Fruit fly (Drosophila melanogaster) whole organism, adult: ENCODE results near the gene CG7916.

ENCODE experiments used
- CG12768 ChIP-seq: fragments of 200-800 bp; sonication (Bioruptor generic); optimal IDR thresholded peaks from 2 replicates; lab custom pipeline; 2017; ENCODE audit warnings: missing biosample characterization, missing genetic modification characterization, mild to moderate bottlenecking, moderate library complexity, missing genetic modification reagents
- CG14711 ChIP-seq: fragments of 200-800 bp; sonication (Bioruptor generic); optimal IDR thresholded peaks from 2 replicates; lab custom pipeline; 2018; ENCODE audit warnings: missing biosample characterization, mild to moderate bottlenecking, missing genetic modification characterization, moderate library complexity
- CG1620 ChIP-seq: fragments of 200-800 bp; sonication (Bioruptor generic); optimal IDR thresholded peaks from 2 replicates; lab custom pipeline; 2016; ENCODE audit warnings: missing biosample characterization, missing genetic modification characterization
- CG7045 ChIP-seq: fragments of 200-800 bp; sonication (Bioruptor generic); optimal IDR thresholded peaks from 2 replicates; lab custom pipeline; 2017; ENCODE audit warnings: missing biosample characterization, mild to moderate bottlenecking, missing genetic modification characterization
- CG7101 ChIP-seq: fragments of 200-800 bp; sonication (Bioruptor generic); optimal IDR thresholded peaks from 2 replicates; lab custom pipeline; 2018; ENCODE audit warnings: missing biosample characterization, mild to moderate bottlenecking, missing genetic modification characterization, moderate library complexity
- Clk ChIP-seq: fragments of 200-800 bp; sonication (Bioruptor generic); optimal IDR thresholded peaks from 2 replicates; lab custom pipeline; 2017; ENCODE audit warnings: missing biosample characterization, missing genetic modification characterization
- Mnt ChIP-seq: fragments of 200-800 bp; sonication (Bioruptor generic); optimal IDR thresholded peaks from 2 replicates; lab custom pipeline; 2016; ENCODE audit warnings: missing biosample characterization, mild to moderate bottlenecking, missing genetic modification characterization
- bab1 ChIP-seq: fragments of 200-800 bp; sonication (Bioruptor generic); optimal IDR thresholded peaks from 3 replicates; lab custom pipeline; 2019; ENCODE audit warnings: missing biosample characterization, mild to moderate bottlenecking, missing genetic modification characterization, moderate library complexity
- cic ChIP-seq: fragments of 200-800 bp; sonication (Bioruptor generic); optimal IDR thresholded peaks from 2 replicates; lab custom pipeline; 2017; ENCODE audit warnings: missing biosample characterization, mild to moderate bottlenecking, missing genetic modification characterization, moderate library complexity
- cnc ChIP-seq, 2 experiments: fragments of >200 bp; optimal IDR thresholded peaks; 2 replicates each; lab custom pipeline; 2017
- kay ChIP-seq: fragments of 200-800 bp; sonication (Bioruptor generic); peaks from one replicate; lab custom pipeline; 2016; ENCODE audit warnings: missing biosample characterization, missing genetic modification characterization, borderline replicate concordance
- ovo ChIP-seq: fragments of 200-800 bp; sonication (Bioruptor generic); optimal IDR thresholded peaks from 2 replicates; lab custom pipeline; 2016; ENCODE audit warnings: missing biosample characterization, missing genetic modification characterization
- pad ChIP-seq: fragments of 200-800 bp; sonication (Bioruptor generic); optimal IDR thresholded peaks from 3 replicates; lab custom pipeline; 2017; ENCODE audit warnings: missing biosample characterization, missing genetic modification characterization, mild to moderate bottlenecking, moderate library complexity, missing genetic modification reagents

- peak; percentile 31 for TF ChIP-seq CG7101 (tag; lab: Kevin White, UChicago)
- TF ChIP-seq Mnt (GFP tag; lab: Kevin White, UChicago), result no peak
- TF ChIP-seq CG14711 (tag; lab: Kevin White, UChicago), result peak; percentile 40
- TF ChIP-seq ovo, result no peak
- no peak for TF ChIP-seq cic (GFP tag; lab: Kevin White, UChicago)
- no peak for TF ChIP-seq Clk (GFP tag; lab: Kevin White, UChicago)
- peak; percentile 81 for TF ChIP-seq kay (GFP tag; lab: Kevin White, UChicago)
- TF ChIP-seq CG12768, result no peak
- TF ChIP-seq bab1, result peak; percentile 68
- no peak for TF ChIP-seq cnc (optimal IDR thresholded peaks at IDR 0.05; lab: Kevin White, UChicago)
- TF ChIP-seq pad (GFP tag; lab: Kevin White, UChicago), result no peak
- peak; percentile 31 for TF ChIP-seq CG7045
- peak; percentile 22 for TF ChIP-seq CG1620 (GFP tag; lab: Kevin White, UChicago)
Observed at dm6 chr2L:13839744-13840151, 6.8 kb upstream of the CG7916 start.
